Worm (Caenorhabditis elegans) whole organism, mixed stage, embryonic: Measurements from ENCODE around the gene M03C11.1.

ENCODE experiments used
- elt-1 ChIP-seq: sonication (generic microtip); optimal IDR thresholded peaks from 2 replicates; lab custom pipeline; 2017; ENCODE audit warnings: missing genetic modification characterization, mild to moderate bottlenecking, missing compliant biosample characterization, antibody characterized with exemption, moderate library complexity, borderline replicate concordance; ENCODE audit not compliant: insufficient read depth
- lin-13 ChIP-seq: fragments of 150-350 bp; optimal IDR thresholded peaks from 2 replicates; lab custom pipeline; 2014; ENCODE audit warnings: missing biosample characterization, missing genetic modification characterization
- unc-39 ChIP-seq: fragments of 150-350 bp; optimal IDR thresholded peaks from 2 replicates; lab custom pipeline; 2014; ENCODE audit warnings: missing biosample characterization, missing genetic modification characterization

ce11 chrIII:10395990-10396389, at the start of gene M03C11.1:
- TF ChIP-seq lin-13 (tag; lab: Kevin White, UChicago) (no peak), elt-1 (tag; lab: Kevin White, UChicago) (no peak), unc-39 (tag; lab: Kevin White, UChicago) (no peak)
